Worm (Caenorhabditis elegans) whole organism, L2 larva: Measurements from ENCODE around the gene C50B6.9.
A peak's percentile ranks its signal among the peaks of the same experiment; 100 is the strongest.

Experiments used
- C34F6.9 ChIP-seq: fragments of 150-350 bp; optimal IDR thresholded peaks from 2 replicates; lab custom pipeline; 2014; ENCODE audit warnings: missing biosample characterization, missing genetic modification characterization
- F13H6.1 ChIP-seq: sonication (generic microtip); optimal IDR thresholded peaks from 2 replicates; lab custom pipeline; 2016; ENCODE audit warnings: missing genetic modification characterization, missing compliant biosample characterization
- R02D3.7 ChIP-seq: fragments of 150-350 bp; optimal IDR thresholded peaks from 2 replicates; lab custom pipeline; 2014; ENCODE audit warnings: missing biosample characterization, missing genetic modification characterization
- Y55F3AM.14 ChIP-seq: fragments of 200-800 bp; sonication (Bioruptor generic); optimal IDR thresholded peaks from 2 replicates; lab custom pipeline; 2018; ENCODE audit warnings: mild to moderate bottlenecking, missing genetic modification characterization, missing compliant biosample characterization
- ZK546.5 ChIP-seq: sonication (generic microtip); optimal IDR thresholded peaks from 2 replicates; lab custom pipeline; 2017; ENCODE audit warnings: missing biosample characterization, missing genetic modification characterization
- alr-1 ChIP-seq: fragments of 150-350 bp; optimal IDR thresholded peaks from 2 replicates; lab custom pipeline; 2014; ENCODE audit warnings: missing biosample characterization, missing genetic modification characterization
- aly-2 ChIP-seq: fragments of 150-350 bp; optimal IDR thresholded peaks from 2 replicates; lab custom pipeline; 2014; ENCODE audit warnings: missing biosample characterization, missing genetic modification characterization
- ama-1 ChIP-seq: fragments of 150-350 bp; optimal IDR thresholded peaks from 2 replicates; lab custom pipeline; 2018; ENCODE audit warnings: inconsistent platforms
- blmp-1 ChIP-seq: sonication (generic microtip); optimal IDR thresholded peaks from 2 replicates; lab custom pipeline; 2017; ENCODE audit warnings: missing genetic modification characterization, mild to moderate bottlenecking, missing compliant biosample characterization, antibody characterized with exemption, moderate library complexity; ENCODE audit not compliant: insufficient read depth
- ceh-16 ChIP-seq: fragments of 150-350 bp; optimal IDR thresholded peaks from 2 replicates; lab custom pipeline; 2014; ENCODE audit warnings: missing biosample characterization, missing genetic modification characterization
- ceh-82 ChIP-seq: fragments of 150-350 bp; optimal IDR thresholded peaks from 2 replicates; lab custom pipeline; 2014; ENCODE audit warnings: missing biosample characterization, missing genetic modification characterization
- crh-2 ChIP-seq: sonication (generic microtip); optimal IDR thresholded peaks from 2 replicates; lab custom pipeline; 2017; ENCODE audit warnings: missing biosample characterization, missing genetic modification characterization
- dmd-4 ChIP-seq: sonication (generic microtip); optimal IDR thresholded peaks from 2 replicates; lab custom pipeline; 2017; ENCODE audit warnings: missing biosample characterization, missing genetic modification characterization
- egl-27 ChIP-seq: sonication (generic microtip); optimal IDR thresholded peaks from 3 replicates; lab custom pipeline; 2017; ENCODE audit warnings: missing biosample characterization, missing genetic modification reagents, missing genetic modification characterization
- elt-1 ChIP-seq: fragments of 150-350 bp; optimal IDR thresholded peaks from 2 replicates; lab custom pipeline; 2014; ENCODE audit warnings: missing biosample characterization, missing genetic modification characterization
- elt-3 ChIP-seq: sonication (generic microtip); optimal IDR thresholded peaks from 2 replicates; lab custom pipeline; 2017; ENCODE audit warnings: missing biosample characterization, missing genetic modification characterization
- fos-1 ChIP-seq: fragments of 150-350 bp; optimal IDR thresholded peaks from 2 replicates; lab custom pipeline; 2014; ENCODE audit warnings: missing biosample characterization, missing genetic modification characterization
- gmeb-1 ChIP-seq: fragments of 150-350 bp; optimal IDR thresholded peaks from 2 replicates; lab custom pipeline; 2014; ENCODE audit warnings: missing biosample characterization, missing genetic modification characterization
- lin-11 ChIP-seq: fragments of 150-350 bp; sonication (generic microtip); optimal IDR thresholded peaks from 2 replicates; lab custom pipeline; 2014; ENCODE audit warnings: missing biosample characterization, missing genetic modification characterization, inconsistent platforms, mixed read lengths
- lin-13 ChIP-seq: fragments of 150-350 bp; optimal IDR thresholded peaks from 2 replicates; lab custom pipeline; 2014; ENCODE audit warnings: missing biosample characterization, missing genetic modification reagents, missing genetic modification characterization
- lsy-2 ChIP-seq, 2 experiments: fragments of 150-350 bp in 1 of 2; sonication (generic microtip) in 1 of 2; optimal IDR thresholded peaks; 2 replicates each; lab custom pipeline; 2014 to 2017; ENCODE audit warnings: missing biosample characterization in 2 of 2, missing genetic modification characterization in 2 of 2
- mab-5 ChIP-seq: fragments of 150-350 bp; optimal IDR thresholded peaks from 2 replicates; lab custom pipeline; 2014; ENCODE audit warnings: missing biosample characterization, missing genetic modification characterization
- mbf-1 ChIP-seq: sonication (generic microtip); optimal IDR thresholded peaks from 2 replicates; lab custom pipeline; 2017; ENCODE audit warnings: missing biosample characterization, missing genetic modification characterization
- mdl-1 ChIP-seq, 2 experiments: fragments of 150-350 bp in 1 of 2; sonication (generic microtip) in 1 of 2; optimal IDR thresholded peaks; 2 replicates each; lab custom pipeline; 2017; ENCODE audit warnings: missing biosample characterization in 2 of 2, missing genetic modification characterization in 2 of 2
- nhr-10 ChIP-seq: sonication (generic microtip); optimal IDR thresholded peaks from 2 replicates; lab custom pipeline; 2017; ENCODE audit warnings: missing biosample characterization, missing genetic modification characterization
- nhr-12 ChIP-seq: fragments of 150-350 bp; optimal IDR thresholded peaks from 2 replicates; lab custom pipeline; 2014; ENCODE audit warnings: missing biosample characterization, missing genetic modification characterization
- nhr-129 ChIP-seq: fragments of 150-350 bp; optimal IDR thresholded peaks from 2 replicates; lab custom pipeline; 2014; ENCODE audit warnings: missing biosample characterization, missing genetic modification characterization
- nhr-21 ChIP-seq: fragments of 150-350 bp; optimal IDR thresholded peaks from 2 replicates; lab custom pipeline; 2014; ENCODE audit warnings: missing biosample characterization, missing genetic modification characterization
- nhr-23 ChIP-seq: fragments of 150-350 bp; optimal IDR thresholded peaks from 2 replicates; lab custom pipeline; 2014; ENCODE audit warnings: missing biosample characterization, missing genetic modification reagents, missing genetic modification characterization
- nhr-237 ChIP-seq: fragments of 150-350 bp; optimal IDR thresholded peaks from 2 replicates; lab custom pipeline; 2014; ENCODE audit warnings: missing biosample characterization, missing genetic modification characterization
- nhr-6 ChIP-seq: fragments of 150-350 bp; optimal IDR thresholded peaks from 2 replicates; lab custom pipeline; 2014; ENCODE audit warnings: missing biosample characterization, missing genetic modification characterization
- nhr-77 ChIP-seq: fragments of 150-350 bp; optimal IDR thresholded peaks from 2 replicates; lab custom pipeline; 2014; ENCODE audit warnings: missing biosample characterization, missing genetic modification characterization
- peb-1 ChIP-seq: fragments of 150-350 bp; optimal IDR thresholded peaks from 2 replicates; lab custom pipeline; 2014; ENCODE audit warnings: missing biosample characterization, missing genetic modification characterization
- sem-4 ChIP-seq: fragments of 150-350 bp; optimal IDR thresholded peaks from 2 replicates; lab custom pipeline; 2014; ENCODE audit warnings: missing biosample characterization, missing genetic modification reagents, missing genetic modification characterization
- skn-1 ChIP-seq: sonication (generic microtip); optimal IDR thresholded peaks from 2 replicates; lab custom pipeline; 2017; ENCODE audit warnings: missing biosample characterization, missing genetic modification characterization
- sma-3 ChIP-seq: sonication (generic microtip); optimal IDR thresholded peaks from 2 replicates; lab custom pipeline; 2016; ENCODE audit warnings: missing genetic modification reagents, missing genetic modification characterization, missing compliant biosample characterization
- sma-9 ChIP-seq, 2 experiments: fragments of 150-350 bp in 1 of 2; sonication (generic microtip) in 1 of 2; optimal IDR thresholded peaks; 2 replicates each; lab custom pipeline; 2014 to 2016; ENCODE audit warnings: missing genetic modification characterization in 2 of 2, mild to moderate bottlenecking in 1 of 2, missing biosample characterization in 1 of 2, missing compliant biosample characterization in 1 of 2, missing genetic modification reagents in 1 of 2, moderate library complexity in 1 of 2
- snpc-4 ChIP-seq: fragments of 150-350 bp; optimal IDR thresholded peaks from 2 replicates; lab custom pipeline; 2014; ENCODE audit warnings: missing biosample characterization, missing genetic modification characterization
- unc-55 ChIP-seq: fragments of 150-350 bp; sonication (generic microtip); optimal IDR thresholded peaks from 3 replicates; lab custom pipeline; 2014; ENCODE audit warnings: missing biosample characterization, missing genetic modification reagents, missing genetic modification characterization
- ztf-1 ChIP-seq: fragments of 200-800 bp; sonication (Bioruptor generic); conservative IDR thresholded peaks from 2 replicates; pipeline ENCODE4 v1.3.6; 2022; ENCODE audit warnings: missing genetic modification characterization, missing compliant biosample characterization
- ztf-4 ChIP-seq: fragments of 150-350 bp; optimal IDR thresholded peaks from 2 replicates; lab custom pipeline; 2014; ENCODE audit warnings: missing biosample characterization, missing genetic modification characterization

The C50B6.9 gene

ce11 chrV:13304663-13305188, 31.4 kb upstream of the C50B6.9 start, which contains the start of gene C26E1.2:
Gene C26E1.2 (plus strand): TSS chrV:13305138.
- TF ChIP-seq elt-1 (tag; lab: Kevin White, UChicago) (no peak), snpc-4 (no peak), crh-2 (tag; lab: Kevin White, UChicago) (peak; percentile 25), ceh-82 (no peak), ZK546.5 (no peak), gmeb-1 (tag; lab: Kevin White, UChicago) (peak; percentile 12), alr-1 (tag; lab: Kevin White, UChicago) (no peak), fos-1 (peak; percentile 81), mbf-1 (no peak), peb-1 (tag; lab: Kevin White, UChicago) (no peak), lsy-2 (tag; optimal IDR thresholded peaks at IDR 0.05; lab: Kevin White, UChicago) (no peak)
- TF ChIP-seq, all 48 proteins: peak for 3

ce11 chrV:13308616-13309015, 27.6 kb upstream of the C50B6.9 start, which contains the start of gene C50B6.1:
Gene C50B6.1 (plus strand): TSS chrV:13308916.
- TF ChIP-seq nhr-77 (no peak), egl-27 (no peak), sem-4 (tag; lab: Kevin White, UChicago) (no peak), unc-55 (GFP tag; lab: Kevin White, UChicago) (no peak), alr-1 (tag; lab: Kevin White, UChicago) (no peak), lsy-2 (tag; optimal IDR thresholded peaks at IDR 0.05; lab: Kevin White, UChicago) (no peak), ceh-82 (no peak), Y55F3AM.14 (no peak), elt-3 (tag; lab: Kevin White, UChicago) (no peak), elt-1 (tag; lab: Kevin White, UChicago) (no peak)

ce11 chrV:13309806-13310205, 26.4 kb upstream of the C50B6.9 start:
- TF ChIP-seq mab-5 (tag; lab: Kevin White, UChicago) (no peak), aly-2 (tag; lab: Kevin White, UChicago) (no peak), ceh-82 (no peak), dmd-4 (tag; lab: Kevin White, UChicago) (no peak), C34F6.9 (tag; lab: Kevin White, UChicago) (no peak), gmeb-1 (tag; lab: Kevin White, UChicago) (no peak), F13H6.1 (tag; lab: Kevin White, UChicago) (no peak)

- TF ChIP-seq fos-1 = no peak
- peak; percentile 57 for TF ChIP-seq gmeb-1 (tag; lab: Kevin White, UChicago)
- TF ChIP-seq nhr-129 (tag; lab: Kevin White, UChicago) = no peak
- TF ChIP-seq, all 48 proteins: peak for 1
Observed at ce11 chrV:13312210-13312676, 23.9 kb upstream of the C50B6.9 start, which contains the start of gene nasp-2. Gene nasp-2 (minus strand): TSS chrV:13312260.

- TF ChIP-seq R02D3.7 (tag; lab: Kevin White, UChicago) (peak; percentile 14), sma-9 (GFP tag; optimal IDR thresholded peaks at IDR 0.05; lab: Kevin White, UChicago) (peak; percentile 97), sma-9 (tag; optimal IDR thresholded peaks at IDR 0.05; lab: Kevin White, UChicago) (no peak), lin-13 (peak; percentile 73), nhr-10 (no peak), lsy-2 (tag; optimal IDR thresholded peaks at IDR 0.05; lab: Kevin White, UChicago) (peak; percentile 80 to 92), sma-3 (GFP tag; lab: Kevin White, UChicago) (peak; percentile 93), fos-1 (peak; percentile 53), mbf-1 (no peak), ztf-1 (GFP tag; lab: Robert Waterston, UW) (no peak), F13H6.1 (tag; lab: Kevin White, UChicago) (peak; percentile 80), ztf-4 (tag; lab: Kevin White, UChicago) (peak; percentile 47), mab-5 (tag; lab: Kevin White, UChicago) (peak; percentile 51), elt-1 (tag; lab: Kevin White, UChicago) (no peak), gmeb-1 (tag; lab: Kevin White, UChicago) (peak; percentile 85), nhr-237 (tag; lab: Kevin White, UChicago) (no peak), alr-1 (tag; lab: Kevin White, UChicago) (no peak), nhr-23 (tag; lab: Kevin White, UChicago) (no peak), mdl-1 (tag; optimal IDR thresholded peaks at IDR 0.05; lab: Kevin White, UChicago) (no peak), nhr-12 (tag; lab: Kevin White, UChicago) (no peak), nhr-21 (peak; percentile 58), nhr-129 (tag; lab: Kevin White, UChicago) (no peak), elt-3 (tag; lab: Kevin White, UChicago) (no peak), lin-11 (tag; lab: Kevin White, UChicago) (peak; percentile 55), blmp-1 (tag; lab: Kevin White, UChicago) (peak; percentile 37), egl-27 (peak; percentile 21), sem-4 (tag; lab: Kevin White, UChicago) (peak; percentile 79), ama-1 (no peak), ceh-82 (no peak), ceh-16 (peak; percentile 65), snpc-4 (peak; percentile 77), nhr-6 (tag; lab: Kevin White, UChicago) (no peak), skn-1 (tag; lab: Kevin White, UChicago) (no peak), aly-2 (tag; lab: Kevin White, UChicago) (no peak), C34F6.9 (tag; lab: Kevin White, UChicago) (peak; percentile 86)
Observed at ce11 chrV:13313045-13313623, 23.0 kb upstream of the C50B6.9 start, which contains the start of gene C50B6.3. Gene C50B6.3 (plus strand): TSS chrV:13313573.
